Worm (Caenorhabditis elegans) whole organism, L3 larva: ENCODE data around the gene lgc-10.

Source experiments
- egl-5 ChIP-seq: fragments of 150-350 bp; optimal IDR thresholded peaks from 2 replicates; lab custom pipeline; 2017; ENCODE audit warnings: missing biosample characterization, missing genetic modification reagents, missing genetic modification characterization, inconsistent platforms
- elt-2 ChIP-seq: sonication (generic microtip); optimal IDR thresholded peaks from 2 replicates; lab custom pipeline; 2016; ENCODE audit warnings: missing genetic modification reagents, mild to moderate bottlenecking, missing genetic modification characterization, missing compliant biosample characterization
- fkh-10 ChIP-seq: sonication (generic microtip); optimal IDR thresholded peaks from 2 replicates; lab custom pipeline; 2017; ENCODE audit warnings: missing biosample characterization, missing genetic modification reagents, missing genetic modification characterization
- nhr-23 ChIP-seq: fragments of 150-350 bp; optimal IDR thresholded peaks from 2 replicates; lab custom pipeline; 2014; ENCODE audit warnings: missing biosample characterization, missing genetic modification reagents, missing genetic modification characterization
- nhr-237 ChIP-seq: fragments of 150-350 bp; optimal IDR thresholded peaks from 2 replicates; lab custom pipeline; 2014; ENCODE audit warnings: missing biosample characterization, missing genetic modification characterization

DNA sequence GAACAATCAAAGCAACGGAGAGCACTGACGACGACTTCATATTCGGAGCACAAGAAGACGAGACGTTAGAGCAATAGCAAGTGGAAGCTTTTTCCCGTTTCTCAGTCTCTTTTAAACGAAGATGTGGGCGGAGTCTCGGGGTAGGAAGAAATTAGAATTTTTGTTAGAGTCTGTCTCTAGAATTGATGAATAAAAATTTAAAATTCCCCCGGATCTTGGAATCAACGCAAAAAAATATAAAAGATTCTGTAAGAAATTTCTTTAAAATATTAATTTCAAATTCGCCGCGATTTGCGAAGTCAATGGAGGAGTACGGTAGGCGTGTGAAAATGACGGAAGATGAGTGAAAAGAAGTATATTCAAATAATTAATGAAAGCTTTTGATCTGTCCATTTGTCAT is 43.9 kb downstream of the lgc-10 start, which contains the start of gene nlp-71:
- TF ChIP-seq fkh-10 (GFP tag; lab: Kevin White, UChicago) (no peak), egl-5 (tag; lab: Kevin White, UChicago) (no peak), nhr-23 (tag; lab: Kevin White, UChicago) (no peak), elt-2 (no peak), nhr-237 (tag; lab: Kevin White, UChicago) (no peak)
